Worm (Caenorhabditis elegans) whole organism, L4 larva: Measurements from ENCODE around the gene ell-1.

Experiments
- daf-16 ChIP-seq, 3 experiments: sonication (generic microtip); optimal IDR thresholded peaks; 2 replicates each; lab custom pipeline; 2016 to 2017; ENCODE audit warnings: missing genetic modification characterization in 3 of 3, missing genetic modification reagents in 3 of 3, mild to moderate bottlenecking in 2 of 3, missing compliant biosample characterization in 2 of 3, missing biosample characterization in 1 of 3, moderate library complexity in 1 of 3
- lin-15B ChIP-seq: fragments of 150-350 bp; sonication (generic microtip); optimal IDR thresholded peaks from 3 replicates; lab custom pipeline; 2014; ENCODE audit warnings: missing biosample characterization, missing genetic modification characterization
- mes-2 ChIP-seq: sonication (generic microtip); optimal IDR thresholded peaks from 2 replicates; lab custom pipeline; 2016; ENCODE audit warnings: missing genotype, mild to moderate bottlenecking, missing genetic modification characterization, missing compliant biosample characterization; ENCODE audit not compliant: poor library complexity, severe bottlenecking
- unc-39 ChIP-seq: sonication (generic microtip); optimal IDR thresholded peaks from 2 replicates; lab custom pipeline; 2017; ENCODE audit warnings: missing biosample characterization, missing genetic modification characterization
- unc-62 ChIP-seq, 3 experiments: fragments of 150-350 bp in 1 of 3; sonication (generic microtip); optimal IDR thresholded peaks in 2 of 3; peaks in 1 of 3; 1 replicate in 1 of 3; 2 replicates in 2 of 3; lab custom pipeline; 2014 to 2017; ENCODE audit warnings: missing biosample characterization in 3 of 3, missing genetic modification characterization in 3 of 3, missing genetic modification reagents in 3 of 3, missing genotype in 1 of 3

ce11 chrIV:4441077-4441476, 46.9 kb downstream of the ell-1 start, which contains the start of gene fbxb-75:
- TF ChIP-seq mes-2 (tag; lab: Kevin White, UChicago), result no peak
- TF ChIP-seq unc-62 (GFP tag; optimal IDR thresholded peaks at IDR 0.05 in 1 of 2; lab: Kevin White, UChicago), result no peak
- no peak for TF ChIP-seq unc-62 (tag; optimal IDR thresholded peaks at IDR 0.05; lab: Kevin White, UChicago)
- TF ChIP-seq unc-39 (tag; lab: Kevin White, UChicago), result no peak
- TF ChIP-seq lin-15B (tag; lab: Kevin White, UChicago), result no peak
- no peak for TF ChIP-seq daf-16 (GFP tag; optimal IDR thresholded peaks at IDR 0.05; lab: Kevin White, UChicago)
- TF ChIP-seq daf-16 (tag; optimal IDR thresholded peaks at IDR 0.05; lab: Kevin White, UChicago), result no peak
